Fruit fly (Drosophila melanogaster) whole organism, wandering third instar larva: ENCODE measurements around the gene CG13931.

Experiments used
- Abd-B ChIP-seq: fragments of >200 bp; optimal IDR thresholded peaks from 2 replicates; lab custom pipeline; 2017; ENCODE audit warnings: missing biosample characterization, missing genetic modification characterization
- usp ChIP-seq: fragments of >200 bp; optimal IDR thresholded peaks from 2 replicates; lab custom pipeline; 2017; ENCODE audit warnings: missing biosample characterization, missing genetic modification characterization

DNA sequence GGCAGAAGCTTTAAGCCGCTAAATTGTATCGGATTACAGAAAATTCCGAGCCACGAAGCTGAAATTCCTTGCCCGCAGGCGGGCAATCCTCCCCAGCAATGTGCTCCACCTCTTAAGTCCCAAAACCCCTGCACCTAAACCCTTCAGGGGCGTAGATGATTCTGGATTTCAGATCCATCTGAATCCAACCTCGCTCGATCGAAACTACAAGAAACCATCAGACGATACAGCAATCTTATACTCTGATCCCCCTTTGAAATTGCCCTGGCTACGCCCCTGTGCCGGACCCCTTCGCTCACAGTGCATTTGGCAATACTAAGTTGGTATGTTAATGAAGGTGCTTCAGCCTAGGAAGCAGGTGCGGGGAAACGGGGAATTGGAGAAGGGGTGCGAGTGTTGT, 19.1 kb downstream of the CG13931 start:
- TF ChIP-seq usp (GFP tag; lab: Kevin White, UChicago) (no peak), Abd-B (no peak)
